Worm (Caenorhabditis elegans) whole organism, L1 larva: ENCODE measurements around the gene skr-18.

Experiments
- C16A3.4 ChIP-seq: fragments of 150-350 bp; optimal IDR thresholded peaks from 2 replicates; lab custom pipeline; 2014; ENCODE audit warnings: missing biosample characterization, missing genetic modification characterization
- C34B4.2 ChIP-seq: sonication (generic microtip); optimal IDR thresholded peaks from 2 replicates; lab custom pipeline; 2017; ENCODE audit warnings: mild to moderate bottlenecking, missing genetic modification characterization, missing compliant biosample characterization
- F16B12.6 ChIP-seq: fragments of 150-350 bp; optimal IDR thresholded peaks from 2 replicates; lab custom pipeline; 2014; ENCODE audit warnings: missing biosample characterization, missing genetic modification characterization
- aly-2 ChIP-seq: fragments of 150-350 bp; optimal IDR thresholded peaks from 2 replicates; lab custom pipeline; 2014; ENCODE audit warnings: missing biosample characterization, missing genetic modification characterization
- ceh-8 ChIP-seq: fragments of 200-800 bp; sonication (Bioruptor generic); optimal IDR thresholded peaks from 2 replicates; lab custom pipeline; 2018; ENCODE audit warnings: mild to moderate bottlenecking, missing genetic modification characterization, moderate library complexity, missing compliant biosample characterization
- ceh-82 ChIP-seq, 3 experiments: fragments of 150-350 bp in 1 of 3; sonication (generic microtip) in 2 of 3; optimal IDR thresholded peaks; 2 replicates each; lab custom pipeline; 2014 to 2017; ENCODE audit warnings: missing biosample characterization in 3 of 3, missing genetic modification characterization in 3 of 3
- ces-1 ChIP-seq: fragments of 150-350 bp; optimal IDR thresholded peaks from 2 replicates; lab custom pipeline; 2014; ENCODE audit warnings: missing biosample characterization, missing genetic modification reagents, missing genetic modification characterization
- dsc-1 ChIP-seq: sonication (generic microtip); optimal IDR thresholded peaks from 2 replicates; lab custom pipeline; 2016; ENCODE audit warnings: mild to moderate bottlenecking, missing genetic modification characterization, missing compliant biosample characterization
- efl-1 ChIP-seq, 4 experiments: fragments of 150-350 bp; optimal IDR thresholded peaks in 3 of 4; peaks in 1 of 4; 1 replicate in 1 of 4; 2 replicates in 3 of 4; lab custom pipeline; 2014; ENCODE audit warnings: missing biosample characterization in 2 of 4, missing genetic modification characterization in 2 of 4, missing genetic modification reagents in 2 of 4
- efl-3 ChIP-seq: fragments of 200-800 bp; sonication (Bioruptor generic); optimal IDR thresholded peaks from 2 replicates; lab custom pipeline; 2018; ENCODE audit warnings: mild to moderate bottlenecking, missing genetic modification characterization, missing compliant biosample characterization
- egl-27 ChIP-seq, 2 experiments: fragments of 150-350 bp in 1 of 2; sonication (generic microtip); optimal IDR thresholded peaks; 3 replicates each; lab custom pipeline; 2017 to 2018; ENCODE audit warnings: missing biosample characterization in 2 of 2, missing genetic modification characterization in 2 of 2, missing genetic modification reagents in 2 of 2
- elt-3 ChIP-seq, 6 experiments: fragments of 150-350 bp in 1 of 6; sonication (generic microtip); optimal IDR thresholded peaks; 2 replicates each; lab custom pipeline; 2017 to 2018; ENCODE audit warnings: missing biosample characterization in 6 of 6, missing genetic modification characterization in 6 of 6, inconsistent platforms in 1 of 6
- ets-5 ChIP-seq: fragments of 200-800 bp; sonication (Bioruptor generic); IDR thresholded peaks from 2 replicates; pipeline ENCODE4 v1.3.6; 2022; ENCODE audit warnings: missing genetic modification characterization, missing compliant biosample characterization
- fkh-10 ChIP-seq: sonication (generic microtip); optimal IDR thresholded peaks from 2 replicates; lab custom pipeline; 2017; ENCODE audit warnings: missing biosample characterization, missing genetic modification reagents, missing genetic modification characterization
- fos-1 ChIP-seq: fragments of 150-350 bp; optimal IDR thresholded peaks from 2 replicates; lab custom pipeline; 2014; ENCODE audit warnings: missing biosample characterization, missing genetic modification characterization
- hpl-2 ChIP-seq: fragments of 150-350 bp; optimal IDR thresholded peaks from 2 replicates; lab custom pipeline; 2014; ENCODE audit warnings: missing biosample characterization, missing genetic modification reagents, missing genetic modification characterization
- isw-1 ChIP-seq: fragments of 200-800 bp; sonication (Bioruptor generic); IDR thresholded peaks from 2 replicates; pipeline ENCODE4 v1.3.6; 2022; ENCODE audit warnings: missing genetic modification characterization, missing compliant biosample characterization
- jun-1 ChIP-seq: fragments of 150-350 bp; optimal IDR thresholded peaks from 2 replicates; lab custom pipeline; 2014; ENCODE audit warnings: missing biosample characterization, missing genetic modification reagents, missing genetic modification characterization
- lin-13 ChIP-seq: fragments of 150-350 bp; optimal IDR thresholded peaks from 2 replicates; lab custom pipeline; 2014; ENCODE audit warnings: missing biosample characterization, missing genetic modification reagents, missing genetic modification characterization
- lin-14 ChIP-seq: fragments of 200-800 bp; sonication (Bioruptor generic); optimal IDR thresholded peaks from 2 replicates; lab custom pipeline; 2018; ENCODE audit warnings: mild to moderate bottlenecking, missing genetic modification characterization, moderate library complexity, missing compliant biosample characterization
- lin-35 ChIP-seq, 2 experiments: fragments of 150-350 bp; optimal IDR thresholded peaks; 2 replicates each; lab custom pipeline; 2014; ENCODE audit warnings: missing biosample characterization in 2 of 2, missing genetic modification characterization in 2 of 2, missing genetic modification reagents in 2 of 2
- lin-39 ChIP-seq: fragments of 150-350 bp; optimal IDR thresholded peaks from 2 replicates; lab custom pipeline; 2014; ENCODE audit warnings: missing biosample characterization, missing genetic modification reagents, missing genetic modification characterization
- lir-3 ChIP-seq: sonication (generic microtip); optimal IDR thresholded peaks from 2 replicates; lab custom pipeline; 2016; ENCODE audit warnings: mild to moderate bottlenecking, missing genetic modification characterization, moderate library complexity, missing compliant biosample characterization; ENCODE audit not compliant: poor library complexity
- mab-9 ChIP-seq: fragments of 200-800 bp; sonication (Bioruptor generic); IDR thresholded peaks from 2 replicates; pipeline ENCODE4 v1.3.6; 2022; ENCODE audit warnings: missing genetic modification reagents, missing genetic modification characterization, missing compliant biosample characterization
- mef-2 ChIP-seq: fragments of 150-350 bp; optimal IDR thresholded peaks from 2 replicates; lab custom pipeline; 2014; ENCODE audit warnings: missing biosample characterization, missing genetic modification characterization
- nhr-11 ChIP-seq: fragments of 150-350 bp; optimal IDR thresholded peaks from 2 replicates; lab custom pipeline; 2014; ENCODE audit warnings: missing biosample characterization, missing genetic modification characterization
- nhr-12 ChIP-seq: sonication (generic microtip); optimal IDR thresholded peaks from 2 replicates; lab custom pipeline; 2017; ENCODE audit warnings: missing biosample characterization, missing genetic modification characterization
- nhr-20 ChIP-seq: sonication (generic microtip); optimal IDR thresholded peaks from 2 replicates; lab custom pipeline; 2016; ENCODE audit warnings: mild to moderate bottlenecking, missing genetic modification characterization, missing compliant biosample characterization
- nhr-71 ChIP-seq: sonication (generic microtip); optimal IDR thresholded peaks from 2 replicates; lab custom pipeline; 2016; ENCODE audit warnings: mild to moderate bottlenecking, missing genetic modification characterization, moderate library complexity, missing compliant biosample characterization
- nhr-76 ChIP-seq: sonication (generic microtip); optimal IDR thresholded peaks from 2 replicates; lab custom pipeline; 2017; ENCODE audit warnings: missing biosample characterization, missing genetic modification characterization
- nhr-90 ChIP-seq: sonication (generic microtip); optimal IDR thresholded peaks from 2 replicates; lab custom pipeline; 2016; ENCODE audit warnings: mild to moderate bottlenecking, missing genetic modification characterization, missing compliant biosample characterization; ENCODE audit not compliant: poor library complexity
- pqm-1 ChIP-seq: sonication (generic microtip); optimal IDR thresholded peaks from 3 replicates; lab custom pipeline; 2017; ENCODE audit warnings: missing biosample characterization, missing genetic modification characterization
- skn-1 ChIP-seq: fragments of 150-350 bp; optimal IDR thresholded peaks from 2 replicates; lab custom pipeline; 2014; ENCODE audit warnings: missing biosample characterization, missing genetic modification characterization
- snu-23 ChIP-seq: sonication (generic microtip); optimal IDR thresholded peaks from 2 replicates; lab custom pipeline; 2016; ENCODE audit warnings: missing genetic modification characterization, missing compliant biosample characterization
- sptf-1 ChIP-seq: fragments of 150-350 bp; optimal IDR thresholded peaks from 2 replicates; lab custom pipeline; 2014; ENCODE audit warnings: missing biosample characterization, missing genetic modification characterization
- tbx-2 ChIP-seq: sonication (generic microtip); optimal IDR thresholded peaks from 2 replicates; lab custom pipeline; 2016; ENCODE audit warnings: missing genetic modification characterization, missing compliant biosample characterization
- unc-130 ChIP-seq: fragments of 150-350 bp; optimal IDR thresholded peaks from 2 replicates; lab custom pipeline; 2017; ENCODE audit warnings: missing biosample characterization, missing genetic modification characterization, inconsistent platforms
- unc-86 ChIP-seq: sonication (generic microtip); optimal IDR thresholded peaks from 2 replicates; lab custom pipeline; 2016; ENCODE audit warnings: missing genetic modification characterization, missing compliant biosample characterization
- zag-1 ChIP-seq: fragments of 150-350 bp; optimal IDR thresholded peaks from 2 replicates; lab custom pipeline; 2014; ENCODE audit warnings: missing biosample characterization, missing genetic modification characterization
- ztf-4 ChIP-seq: fragments of 150-350 bp; optimal IDR thresholded peaks from 2 replicates; lab custom pipeline; 2014; ENCODE audit warnings: missing biosample characterization, missing genetic modification characterization

The skr-18 gene

ce11 chrIV:796521-797073, 1.4 kb upstream of the skr-18 start, which contains the start of the genes F56B3.11 and ech-5 (continued):
- TF ChIP-seq hpl-2 (GFP tag; lab: Kevin White, UChicago), result no peak
- TF ChIP-seq nhr-90 (tag; lab: Kevin White, UChicago), result peak; percentile 96
- peak; percentile 52 for TF ChIP-seq zag-1 (tag; lab: Kevin White, UChicago)
- TF ChIP-seq nhr-20, result peak; percentile 87
- peak; percentile 92 for TF ChIP-seq snu-23 (GFP tag; lab: Kevin White, UChicago)
- peak; percentile 91 for TF ChIP-seq tbx-2 (tag; lab: Kevin White, UChicago)
- TF ChIP-seq fkh-10 (GFP tag; lab: Kevin White, UChicago), result no peak
- peak; percentile 47 for TF ChIP-seq lin-13 (GFP tag; lab: Kevin White, UChicago)
- TF ChIP-seq fos-1 (tag; lab: Kevin White, UChicago), result peak; percentile 32
- no peak for TF ChIP-seq jun-1 (tag; lab: Kevin White, UChicago)
- TF ChIP-seq skn-1 (tag; lab: Kevin White, UChicago), result peak; percentile 36
- TF ChIP-seq aly-2 (tag; lab: Kevin White, UChicago), result peak; percentile 44
- TF ChIP-seq ztf-4, result no peak
- TF ChIP-seq dsc-1 (tag; lab: Kevin White, UChicago), result peak; percentile 88
- no peak for TF ChIP-seq egl-27 (tag; optimal IDR thresholded peaks at IDR 0.05; lab: Kevin White, UChicago)
- TF ChIP-seq lin-35 (GFP tag; optimal IDR thresholded peaks at IDR 0.05; lab: Kevin White, UChicago), result peak; percentile 64 to 77
- TF ChIP-seq ces-1 (GFP tag; lab: Kevin White, UChicago), result no peak
- peak; percentile 90 for TF ChIP-seq isw-1
- TF ChIP-seq unc-86 (tag; lab: Kevin White, UChicago), result peak; percentile 79
- no peak for TF ChIP-seq nhr-76 (tag; lab: Kevin White, UChicago)
- TF ChIP-seq unc-130 (tag; lab: Kevin White, UChicago), result no peak
- TF ChIP-seq nhr-12, result no peak
- TF ChIP-seq mef-2 (tag; lab: Kevin White, UChicago), result no peak
- TF ChIP-seq efl-1 (optimal IDR thresholded peaks at IDR 0.05; lab: Kevin White, UChicago), result peak; percentile 65 to 78
- peak; percentile 74 to 93 for TF ChIP-seq efl-1 (GFP tag; optimal IDR thresholded peaks at IDR 0.05 in 1 of 2; lab: Kevin White, UChicago)
- TF ChIP-seq ets-5 (GFP tag; lab: Robert Waterston, UW), result no peak
- TF ChIP-seq F16B12.6 (tag; lab: Kevin White, UChicago), result peak; percentile 19
- TF ChIP-seq sptf-1 (tag; lab: Kevin White, UChicago), result no peak
- TF ChIP-seq elt-3 (tag; optimal IDR thresholded peaks at IDR 0.05; lab: Kevin White, UChicago), result peak in 1 of 6 experiments; percentile 34
- TF ChIP-seq lir-3 (tag; lab: Kevin White, UChicago), result no peak
- TF ChIP-seq ceh-8 (GFP tag; lab: Kevin White, UChicago), result peak; percentile 55
- TF ChIP-seq C34B4.2, result no peak
- TF ChIP-seq ceh-82 (tag; optimal IDR thresholded peaks at IDR 0.05; lab: Kevin White, UChicago), result peak; percentile 5 to 58 (median 20)
- TF ChIP-seq lin-39, result peak; percentile 41
- TF ChIP-seq lin-14 (GFP tag; lab: Kevin White, UChicago), result peak; percentile 93
- no peak for TF ChIP-seq pqm-1
- TF ChIP-seq C16A3.4, result peak; percentile 77
- peak; percentile 95 for TF ChIP-seq nhr-71 (tag; lab: Kevin White, UChicago)
- peak; percentile 71 for TF ChIP-seq mab-9 (GFP tag; lab: Robert Waterston, UW)
- TF ChIP-seq efl-3 (GFP tag; lab: Kevin White, UChicago), result peak; percentile 72

ce11 chrIV:794275-794674, 958 bp downstream of the skr-18 start, which contains the start of gene F56B3.4:
TSS of gene F56B3.4 (minus strand) at chrIV:794275.
- TF ChIP-seq nhr-76 (tag; lab: Kevin White, UChicago) (no peak), F16B12.6 (tag; lab: Kevin White, UChicago) (peak; percentile 7), isw-1 (no peak), efl-1 (optimal IDR thresholded peaks at IDR 0.05; lab: Kevin White, UChicago) (peak in 1 of 2 experiments; percentile 41), efl-1 (GFP tag; optimal IDR thresholded peaks at IDR 0.05 in 1 of 2; lab: Kevin White, UChicago) (no peak), nhr-11 (no peak)
